Worm (Caenorhabditis elegans): Measurements from ENCODE around the gene R07E5.5.

DNA sequence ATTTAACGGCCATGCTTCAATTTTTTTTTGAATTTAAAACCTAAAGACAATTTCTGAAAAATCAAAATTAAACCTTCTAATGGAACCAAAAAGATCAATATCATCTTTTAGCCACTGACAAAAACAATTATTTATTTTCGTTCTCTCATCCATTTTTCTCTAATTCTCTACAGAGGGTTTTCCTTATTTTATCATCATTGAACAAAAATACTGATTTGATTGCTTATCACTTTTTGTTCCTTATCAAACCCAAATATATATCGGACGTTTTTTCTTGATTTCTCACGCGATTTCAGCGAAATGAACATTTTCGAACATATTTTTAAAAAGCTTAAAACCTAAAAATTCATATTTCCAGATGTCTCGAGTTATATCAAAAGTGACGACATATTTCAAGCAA, 15.9 kb downstream of the R07E5.5 start, which contains the start of gene mpc-1:
- TF ChIP-seq dao-5 (tag; optimal IDR thresholded peaks at IDR 0.05) = no peak
- TF ChIP-seq W03F9.2 (tag; optimal IDR thresholded peaks at IDR 0.05) = no peak
- no peak for TF ChIP-seq him-1 (tag; optimal IDR thresholded peaks at IDR 0.05)
